Fruit fly (Drosophila melanogaster) whole organism, prepupa: ENCODE data around the gene ETHR.

Experiments used
- Blimp-1 ChIP-seq: fragments of 200-800 bp; sonication (Bioruptor generic); optimal IDR thresholded peaks from 3 replicates; lab custom pipeline; 2017; ENCODE audit warnings: missing biosample characterization, missing genetic modification characterization, mild to moderate bottlenecking, moderate library complexity, missing genetic modification reagents
- CG10669 ChIP-seq: fragments of 200-800 bp; sonication (Bioruptor generic); optimal IDR thresholded peaks from 3 replicates; lab custom pipeline; 2018; ENCODE audit warnings: missing biosample characterization, mild to moderate bottlenecking, missing genetic modification characterization, moderate library complexity
- CG11294 ChIP-seq: fragments of 200-800 bp; sonication (Bioruptor generic); IDR thresholded peaks from 2 replicates; pipeline ENCODE4 v1.3.6; 2022; ENCODE audit warnings: missing biosample characterization, missing genetic modification characterization
- CG11902 ChIP-seq: fragments of 200-800 bp; sonication (Bioruptor generic); optimal IDR thresholded peaks from 3 replicates; lab custom pipeline; 2016; ENCODE audit warnings: missing biosample characterization, missing genetic modification characterization
- CG15336 ChIP-seq: fragments of 200-800 bp; sonication (Bioruptor generic); IDR thresholded peaks from 2 replicates; pipeline ENCODE4 v1.3.6; 2022; ENCODE audit warnings: missing biosample characterization, missing genetic modification characterization
- CG1621 ChIP-seq: fragments of 200-800 bp; sonication (Bioruptor generic); optimal IDR thresholded peaks from 3 replicates; lab custom pipeline; 2018; ENCODE audit warnings: missing biosample characterization, mild to moderate bottlenecking, missing genetic modification characterization
- CG16779 ChIP-seq: fragments of 200-800 bp; sonication (Bioruptor generic); optimal IDR thresholded peaks from 3 replicates; lab custom pipeline; 2017; ENCODE audit warnings: missing biosample characterization, mild to moderate bottlenecking, missing genetic modification characterization
- CG3032 ChIP-seq: fragments of 200-800 bp; optimal IDR thresholded peaks from 2 replicates; lab custom pipeline; 2019; ENCODE audit warnings: missing biosample characterization, mild to moderate bottlenecking, missing genetic modification characterization, moderate library complexity
- CG31627 ChIP-seq: fragments of 200-800 bp; sonication (Bioruptor generic); optimal IDR thresholded peaks from 3 replicates; lab custom pipeline; 2016; ENCODE audit warnings: missing biosample characterization, missing genetic modification characterization
- CG32006 ChIP-seq: fragments of 200-800 bp; sonication (Bioruptor generic); optimal IDR thresholded peaks from 3 replicates; lab custom pipeline; 2017; ENCODE audit warnings: missing biosample characterization, mild to moderate bottlenecking, missing genetic modification characterization
- CG3919 ChIP-seq: fragments of 200-800 bp; sonication (Bioruptor generic); optimal IDR thresholded peaks from 3 replicates; lab custom pipeline; 2016; ENCODE audit warnings: missing biosample characterization, missing genetic modification characterization
- CG4318 ChIP-seq: fragments of 200-800 bp; sonication (Bioruptor generic); optimal IDR thresholded peaks from 3 replicates; lab custom pipeline; 2017; ENCODE audit warnings: missing biosample characterization, mild to moderate bottlenecking, missing genetic modification characterization
- CG6163 ChIP-seq: fragments of 200-800 bp; sonication (Bioruptor generic); IDR thresholded peaks from 3 replicates; pipeline ENCODE4 v1.3.6; 2022; ENCODE audit warnings: missing biosample characterization, missing genetic modification characterization
- CG6276 ChIP-seq: fragments of 200-800 bp; sonication (Bioruptor generic); optimal IDR thresholded peaks from 2 replicates; lab custom pipeline; 2017; ENCODE audit warnings: missing biosample characterization, mild to moderate bottlenecking, missing genetic modification characterization
- CG6792 ChIP-seq: fragments of 200-800 bp; sonication (Bioruptor generic); optimal IDR thresholded peaks from 3 replicates; lab custom pipeline; 2016; ENCODE audit warnings: missing biosample characterization, missing genetic modification characterization
- CG6808 ChIP-seq: fragments of 200-800 bp; sonication (Bioruptor generic); optimal IDR thresholded peaks from 3 replicates; lab custom pipeline; 2017; ENCODE audit warnings: missing biosample characterization, missing genetic modification characterization, mild to moderate bottlenecking, moderate library complexity, missing genetic modification reagents
- CG7368 ChIP-seq: fragments of 200-800 bp; sonication (Bioruptor generic); optimal IDR thresholded peaks from 3 replicates; lab custom pipeline; 2016; ENCODE audit warnings: missing biosample characterization, missing genetic modification characterization
- CG8119 ChIP-seq: fragments of 200-800 bp; sonication (Bioruptor generic); IDR thresholded peaks from 3 replicates; pipeline ENCODE4 v1.3.6; 2022; ENCODE audit warnings: missing biosample characterization, missing genetic modification characterization
- CG8319 ChIP-seq: fragments of 200-800 bp; sonication (Bioruptor generic); optimal IDR thresholded peaks from 3 replicates; lab custom pipeline; 2016; ENCODE audit warnings: missing biosample characterization, missing genetic modification characterization
- CG8632 ChIP-seq: fragments of 200-800 bp; sonication (Bioruptor generic); optimal IDR thresholded peaks from 3 replicates; lab custom pipeline; 2016; ENCODE audit warnings: missing biosample characterization, missing genetic modification characterization
- CG9139 ChIP-seq: fragments of 200-800 bp; sonication (Bioruptor generic); optimal IDR thresholded peaks from 3 replicates; lab custom pipeline; 2017; ENCODE audit warnings: missing biosample characterization, mild to moderate bottlenecking, missing genetic modification characterization
- Eip78C ChIP-seq: fragments of 200-800 bp; sonication (Bioruptor generic); peaks from one replicate; lab custom pipeline; 2016; ENCODE audit warnings: missing biosample characterization, missing genetic modification characterization
- Eip93F ChIP-seq: fragments of 200-800 bp; sonication (Bioruptor generic); optimal IDR thresholded peaks from 2 replicates; lab custom pipeline; 2016; ENCODE audit warnings: missing biosample characterization, mild to moderate bottlenecking, missing genetic modification characterization
- Ets21C ChIP-seq: fragments of 200-800 bp; sonication (Bioruptor generic); optimal IDR thresholded peaks from 3 replicates; lab custom pipeline; 2016; ENCODE audit warnings: missing biosample characterization, missing genetic modification characterization
- Hr4 ChIP-seq: fragments of 200-800 bp; sonication (Bioruptor generic); optimal IDR thresholded peaks from 3 replicates; lab custom pipeline; 2016; ENCODE audit warnings: missing biosample characterization, missing genetic modification characterization
- Met ChIP-seq: fragments of 200-800 bp; sonication (Bioruptor generic); optimal IDR thresholded peaks from 3 replicates; lab custom pipeline; 2016; ENCODE audit warnings: missing biosample characterization, missing genetic modification characterization
- Sox102F ChIP-seq: fragments of 200-800 bp; sonication (Bioruptor generic); optimal IDR thresholded peaks from 2 replicates; lab custom pipeline; 2016; ENCODE audit warnings: missing biosample characterization, mild to moderate bottlenecking, missing genetic modification characterization
- Sox14 ChIP-seq: fragments of 200-800 bp; sonication (Bioruptor generic); optimal IDR thresholded peaks from 3 replicates; lab custom pipeline; 2016; ENCODE audit warnings: missing biosample characterization, missing genetic modification characterization
- Sox15 ChIP-seq: fragments of 200-800 bp; sonication (Bioruptor generic); optimal IDR thresholded peaks from 3 replicates; lab custom pipeline; 2016; ENCODE audit warnings: missing biosample characterization, missing genetic modification characterization
- achi ChIP-seq: fragments of 200-800 bp; sonication (Bioruptor generic); optimal IDR thresholded peaks from 3 replicates; lab custom pipeline; 2016; ENCODE audit warnings: missing biosample characterization, missing genetic modification characterization
- acj6 ChIP-seq: fragments of 200-800 bp; sonication (Bioruptor generic); optimal IDR thresholded peaks from 3 replicates; lab custom pipeline; 2016; ENCODE audit warnings: missing biosample characterization, missing genetic modification characterization
- cyc ChIP-seq: fragments of 200-800 bp; sonication (Bioruptor generic); optimal IDR thresholded peaks from 3 replicates; lab custom pipeline; 2016; ENCODE audit warnings: missing biosample characterization, missing genetic modification characterization
- dac ChIP-seq: fragments of 200-800 bp; sonication (Bioruptor generic); optimal IDR thresholded peaks from 2 replicates; lab custom pipeline; 2017; ENCODE audit warnings: missing biosample characterization, mild to moderate bottlenecking, missing genetic modification characterization
- dsx ChIP-seq: fragments of 200-800 bp; optimal IDR thresholded peaks from 3 replicates; lab custom pipeline; 2019; ENCODE audit warnings: missing biosample characterization, mild to moderate bottlenecking, missing genetic modification characterization, moderate library complexity; ENCODE audit not compliant: poor library complexity, severe bottlenecking
- eg ChIP-seq: fragments of 200-800 bp; sonication (Bioruptor generic); IDR thresholded peaks from 3 replicates; pipeline ENCODE4 v1.3.6; 2022; ENCODE audit warnings: missing biosample characterization, missing genetic modification characterization
- esn ChIP-seq: fragments of 200-800 bp; sonication (Bioruptor generic); optimal IDR thresholded peaks from 2 replicates; lab custom pipeline; 2016; ENCODE audit warnings: missing biosample characterization, mild to moderate bottlenecking, missing genetic modification characterization, moderate library complexity
- fd59A ChIP-seq: fragments of 200-800 bp; sonication (Bioruptor generic); optimal IDR thresholded peaks from 2 replicates; lab custom pipeline; 2017; ENCODE audit warnings: missing biosample characterization, mild to moderate bottlenecking, missing genetic modification characterization, missing genetic modification reagents
- fd85E ChIP-seq: fragments of 200-800 bp; sonication (Bioruptor generic); optimal IDR thresholded peaks from 3 replicates; lab custom pipeline; 2016; ENCODE audit warnings: missing biosample characterization, missing genetic modification characterization
- fkh ChIP-seq: fragments of 200-800 bp; sonication (Bioruptor generic); optimal IDR thresholded peaks from 3 replicates; lab custom pipeline; 2017; ENCODE audit warnings: missing biosample characterization, mild to moderate bottlenecking, missing genetic modification characterization, moderate library complexity
- lz ChIP-seq: fragments of 200-800 bp; sonication (Bioruptor generic); optimal IDR thresholded peaks from 3 replicates; lab custom pipeline; 2016; ENCODE audit warnings: missing biosample characterization, missing genetic modification characterization
- net ChIP-seq: fragments of 200-800 bp; sonication (Bioruptor generic); optimal IDR thresholded peaks from 3 replicates; lab custom pipeline; 2016; ENCODE audit warnings: missing biosample characterization, missing genetic modification characterization
- salr ChIP-seq, 2 experiments: fragments of 200-800 bp; sonication (Bioruptor generic); optimal IDR thresholded peaks; 3 replicates each; lab custom pipeline; 2016 to 2018; ENCODE audit warnings: missing biosample characterization in 2 of 2, missing genetic modification characterization in 2 of 2, mild to moderate bottlenecking in 1 of 2
- topi ChIP-seq: fragments of 200-800 bp; sonication (Bioruptor generic); optimal IDR thresholded peaks from 3 replicates; lab custom pipeline; 2016; ENCODE audit warnings: missing biosample characterization, missing genetic modification characterization
- vri ChIP-seq: fragments of 200-800 bp; sonication (Bioruptor generic); optimal IDR thresholded peaks from 3 replicates; lab custom pipeline; 2016; ENCODE audit warnings: missing biosample characterization, mild to moderate bottlenecking, missing genetic modification characterization

ETHR gene

DNA sequence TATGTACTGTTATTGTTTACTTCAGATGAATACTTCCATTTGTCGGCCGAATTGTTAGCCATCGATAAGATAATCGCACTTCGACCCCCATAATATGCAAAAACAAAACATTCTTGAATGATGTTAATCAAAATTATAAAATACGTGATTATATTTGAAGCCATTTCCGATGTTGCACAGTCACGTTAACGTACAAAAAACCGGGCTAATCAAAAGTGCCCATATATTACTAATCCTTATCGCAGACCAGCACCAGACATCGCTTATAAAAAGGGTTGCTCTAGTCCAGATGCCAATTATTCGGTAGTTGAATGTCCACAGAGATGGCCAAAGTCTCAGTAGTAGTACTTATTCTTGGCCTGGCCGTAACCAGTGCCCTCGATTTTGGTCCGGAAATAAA lies 4.5 kb upstream of the ETHR start, which contains the start of gene CG5892:
CG5892 (plus strand) TSS at position 301 of the 400 bp plus-strand sequence.
- TF ChIP-seq Sox15 (GFP tag; lab: Kevin White, UChicago) (no peak), CG1621 (tag; lab: Kevin White, UChicago) (no peak), lz (GFP tag; lab: Kevin White, UChicago) (no peak), fd59A (GFP tag; lab: Kevin White, UChicago) (no peak), achi (GFP tag; lab: Kevin White, UChicago) (no peak), fd85E (GFP tag; lab: Kevin White, UChicago) (no peak), CG10669 (GFP tag; lab: Kevin White, UChicago) (no peak), CG3032 (tag; lab: Kevin White, UChicago) (no peak), Eip93F (GFP tag; lab: Kevin White, UChicago) (no peak), CG6276 (GFP tag; lab: Kevin White, UChicago) (no peak), CG8119 (GFP tag; lab: Robert Waterston, UW) (no peak), topi (no peak), CG8632 (GFP tag; lab: Kevin White, UChicago) (no peak)

DNA sequence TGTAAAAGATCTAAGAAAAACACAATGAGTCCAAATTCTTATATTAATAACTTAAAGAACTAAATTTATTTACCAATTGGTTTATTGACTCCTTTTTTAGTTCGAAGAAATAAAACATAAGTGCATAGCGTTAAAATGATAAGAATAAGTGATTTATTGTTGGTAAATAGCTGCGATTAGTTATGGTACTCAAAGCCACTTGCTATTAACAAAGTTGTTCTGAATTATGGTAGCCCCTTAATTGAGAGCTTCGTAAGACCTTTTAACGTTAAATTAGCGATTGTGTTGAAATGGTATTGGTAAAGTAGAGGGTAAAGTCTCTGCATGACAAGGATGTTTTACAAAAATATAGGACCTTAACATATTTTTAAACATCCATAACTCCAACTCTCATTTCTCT lies 965 bp upstream of the ETHR start:
- no peak for TF ChIP-seq CG10669 (GFP tag; lab: Kevin White, UChicago)
- TF ChIP-seq acj6 (GFP tag; lab: Kevin White, UChicago), result no peak
- no peak for TF ChIP-seq CG15336
- TF ChIP-seq CG6808 (GFP tag; lab: Kevin White, UChicago), result no peak
- TF ChIP-seq Met (GFP tag; lab: Kevin White, UChicago), result no peak
- TF ChIP-seq Sox14 (GFP tag; lab: Kevin White, UChicago), result no peak
- TF ChIP-seq esn (GFP tag; lab: Kevin White, UChicago), result no peak
- no peak for TF ChIP-seq dac (GFP tag; lab: Kevin White, UChicago)
- TF ChIP-seq Blimp-1 (GFP tag; lab: Kevin White, UChicago), result no peak
- TF ChIP-seq CG11902 (GFP tag; lab: Kevin White, UChicago), result no peak
- no peak for TF ChIP-seq CG6163

DNA sequence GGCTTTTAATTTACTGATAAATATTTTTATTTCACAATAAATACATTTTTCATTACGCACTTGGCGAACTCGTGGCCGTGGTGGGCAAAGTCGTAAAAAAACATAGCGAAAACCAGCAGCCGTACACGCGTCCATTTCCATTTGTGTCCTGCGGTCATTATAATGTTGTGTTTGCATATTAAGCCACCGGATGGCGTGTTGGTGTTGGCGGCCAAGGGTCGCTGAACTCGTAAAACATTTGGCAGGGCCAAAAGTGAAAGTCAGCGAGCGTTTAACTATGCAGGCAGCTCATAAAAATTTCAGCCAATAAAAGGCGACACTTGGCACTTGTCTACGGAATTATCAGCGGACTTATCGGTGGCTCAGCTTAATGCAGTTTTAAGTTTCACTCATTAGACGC lies 5.7 kb downstream of the ETHR start:
- TF ChIP-seq fkh (GFP tag; lab: Kevin White, UChicago), result no peak
- TF ChIP-seq CG31627 (GFP tag; lab: Kevin White, UChicago), result no peak

DNA sequence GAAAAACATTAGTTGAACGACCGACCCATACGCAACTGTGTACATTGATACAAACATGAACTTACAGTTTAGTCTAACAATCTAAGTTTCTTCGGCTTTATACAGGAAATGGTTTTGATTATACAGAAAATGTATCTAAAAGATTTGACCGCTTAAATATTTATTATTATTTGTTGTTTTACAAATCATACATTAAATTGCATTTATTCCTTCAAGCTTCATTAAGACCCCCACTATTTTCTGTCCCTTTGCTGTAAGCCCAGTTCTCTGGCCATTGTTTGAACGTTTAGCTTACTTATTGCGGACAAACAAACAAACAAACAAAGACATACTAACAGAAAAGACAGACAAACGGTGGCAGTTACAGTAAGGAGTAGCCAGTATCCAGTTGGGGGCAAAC lies 7.5 kb downstream of the ETHR start:
- no peak for TF ChIP-seq Sox15 (GFP tag; lab: Kevin White, UChicago)
- no peak for TF ChIP-seq CG11902 (GFP tag; lab: Kevin White, UChicago)
- TF ChIP-seq CG6792 (GFP tag; lab: Kevin White, UChicago), result no peak
- no peak for TF ChIP-seq Ets21C
- peak; percentile 39; the same call in 1 of the 2 replicates for TF ChIP-seq CG15336
- no peak for TF ChIP-seq CG3919
- TF ChIP-seq Eip78C (GFP tag; lab: Kevin White, UChicago), result peak; percentile 58
- no peak for TF ChIP-seq dsx (GFP tag; lab: Kevin White, UChicago)
- no peak for TF ChIP-seq fd85E (GFP tag; lab: Kevin White, UChicago)
- TF ChIP-seq vri, result no peak
- TF ChIP-seq CG8319, result no peak
- no peak for TF ChIP-seq CG9139 (GFP tag; lab: Kevin White, UChicago)
- no peak for TF ChIP-seq net (GFP tag; lab: Kevin White, UChicago)
- TF ChIP-seq CG16779 (tag; lab: Kevin White, UChicago), result no peak
- no peak for TF ChIP-seq CG31627 (GFP tag; lab: Kevin White, UChicago)
- TF ChIP-seq CG32006, result peak; percentile 25
- TF ChIP-seq CG3032 (tag; lab: Kevin White, UChicago), result no peak
- no peak for TF ChIP-seq dac (GFP tag; lab: Kevin White, UChicago)
- no peak for TF ChIP-seq CG4318 (GFP tag; lab: Kevin White, UChicago)
- no peak for TF ChIP-seq Hr4 (GFP tag; lab: Kevin White, UChicago)
- no peak for TF ChIP-seq cyc (GFP tag; lab: Kevin White, UChicago)
- TF ChIP-seq salr (GFP tag; optimal IDR thresholded peaks at IDR 0.05; lab: Kevin White, UChicago), result no peak
- TF ChIP-seq CG8119 (GFP tag; lab: Robert Waterston, UW), result peak; percentile 23; the same call in 1 of the 3 replicates
- TF ChIP-seq eg (GFP tag; lab: Robert Waterston, UW), result 0 out of 3 replicates have a peak, but pooled peaks have one; percentile 46
- TF ChIP-seq CG6808 (GFP tag; lab: Kevin White, UChicago), result no peak
- TF ChIP-seq CG6276 (GFP tag; lab: Kevin White, UChicago), result peak; percentile 7
- no peak for TF ChIP-seq CG1621 (tag; lab: Kevin White, UChicago)
- no peak for TF ChIP-seq CG7368
- TF ChIP-seq CG10669 (GFP tag; lab: Kevin White, UChicago), result no peak
- no peak for TF ChIP-seq acj6 (GFP tag; lab: Kevin White, UChicago)
- no peak for TF ChIP-seq Sox102F (GFP tag; lab: Kevin White, UChicago)
- no peak for TF ChIP-seq CG11294 (GFP tag; lab: Robert Waterston, UW)
